Worm (Caenorhabditis elegans) whole organism, mixed stage, embryonic: ENCODE results near the gene lgc-48.

Source experiments
- bed-3 ChIP-seq: fragments of 200-800 bp; sonication (Bioruptor generic); optimal IDR thresholded peaks from 3 replicates; lab custom pipeline; 2018; ENCODE audit warnings: mild to moderate bottlenecking, missing genetic modification characterization, moderate library complexity, missing compliant biosample characterization
- ceh-39 ChIP-seq: fragments of 150-350 bp; optimal IDR thresholded peaks from 2 replicates; lab custom pipeline; 2014; ENCODE audit warnings: missing biosample characterization, missing genetic modification characterization
- ceh-43 ChIP-seq: fragments of 200-800 bp; sonication (Bioruptor generic); optimal IDR thresholded peaks from 2 replicates; lab custom pipeline; 2018; ENCODE audit warnings: mild to moderate bottlenecking, missing genetic modification characterization, moderate library complexity, missing compliant biosample characterization
- ceh-83 ChIP-seq: fragments of 200-800 bp; sonication (Bioruptor generic); optimal IDR thresholded peaks from 2 replicates; lab custom pipeline; 2018; ENCODE audit warnings: mild to moderate bottlenecking, missing genetic modification characterization, missing compliant biosample characterization
- ces-1 ChIP-seq: fragments of 150-350 bp; optimal IDR thresholded peaks from 2 replicates; lab custom pipeline; 2014; ENCODE audit warnings: missing biosample characterization, missing genetic modification reagents, missing genetic modification characterization
- cnd-1 ChIP-seq: fragments of 200-800 bp; sonication (Bioruptor generic); optimal IDR thresholded peaks from 2 replicates; lab custom pipeline; 2018; ENCODE audit warnings: mild to moderate bottlenecking, missing genetic modification characterization, missing compliant biosample characterization
- elt-1 ChIP-seq: sonication (generic microtip); optimal IDR thresholded peaks from 2 replicates; lab custom pipeline; 2017; ENCODE audit warnings: missing genetic modification characterization, mild to moderate bottlenecking, missing compliant biosample characterization, antibody characterized with exemption, moderate library complexity, borderline replicate concordance; ENCODE audit not compliant: insufficient read depth
- flh-1 ChIP-seq: fragments of 200-800 bp; sonication (Bioruptor generic); optimal IDR thresholded peaks from 2 replicates; lab custom pipeline; 2018; ENCODE audit warnings: mild to moderate bottlenecking, missing genetic modification characterization, moderate library complexity, missing compliant biosample characterization
- ham-2 ChIP-seq: fragments of 200-800 bp; sonication (Bioruptor generic); optimal IDR thresholded peaks from 2 replicates; lab custom pipeline; 2018; ENCODE audit warnings: mild to moderate bottlenecking, missing genetic modification characterization, missing compliant biosample characterization
- hlh-1 ChIP-seq: fragments of 150-350 bp; optimal IDR thresholded peaks from 2 replicates; lab custom pipeline; 2014; ENCODE audit warnings: missing biosample characterization, missing genetic modification reagents, missing genetic modification characterization
- lin-13 ChIP-seq: fragments of 150-350 bp; optimal IDR thresholded peaks from 2 replicates; lab custom pipeline; 2014; ENCODE audit warnings: missing biosample characterization, missing genetic modification characterization
- lin-32 ChIP-seq: fragments of 200-800 bp; sonication (Bioruptor generic); optimal IDR thresholded peaks from 2 replicates; lab custom pipeline; 2018; ENCODE audit warnings: mild to moderate bottlenecking, missing genetic modification characterization, missing compliant biosample characterization
- lsy-2 ChIP-seq: fragments of 150-350 bp; optimal IDR thresholded peaks from 2 replicates; lab custom pipeline; 2014; ENCODE audit warnings: missing biosample characterization, missing genetic modification characterization
- mab-5 ChIP-seq: fragments of 150-350 bp; optimal IDR thresholded peaks from 2 replicates; lab custom pipeline; 2014; ENCODE audit warnings: missing biosample characterization, missing genetic modification characterization
- mls-2 ChIP-seq: sonication (generic microtip); optimal IDR thresholded peaks from 2 replicates; lab custom pipeline; 2016; ENCODE audit warnings: mild to moderate bottlenecking, missing genetic modification characterization, moderate library complexity, missing compliant biosample characterization
- nhr-12 ChIP-seq: fragments of 150-350 bp; optimal IDR thresholded peaks from 2 replicates; lab custom pipeline; 2014; ENCODE audit warnings: missing biosample characterization, missing genetic modification characterization
- nhr-237 ChIP-seq: fragments of 150-350 bp; optimal IDR thresholded peaks from 2 replicates; lab custom pipeline; 2014; ENCODE audit warnings: missing biosample characterization, missing genetic modification characterization
- nhr-28 ChIP-seq: fragments of 150-350 bp; optimal IDR thresholded peaks from 2 replicates; lab custom pipeline; 2014; ENCODE audit warnings: missing biosample characterization, missing genetic modification characterization
- nhr-76 ChIP-seq: sonication (generic microtip); optimal IDR thresholded peaks from 2 replicates; lab custom pipeline; 2017; ENCODE audit warnings: missing biosample characterization, missing genetic modification characterization
- pha-4 ChIP-seq: fragments of 150-350 bp; optimal IDR thresholded peaks from 2 replicates; lab custom pipeline; 2018; ENCODE audit warnings: missing biosample characterization, missing genetic modification reagents, missing genetic modification characterization
- sem-2 ChIP-seq: fragments of 200-800 bp; sonication (Bioruptor generic); optimal IDR thresholded peaks from 2 replicates; lab custom pipeline; 2018; ENCODE audit warnings: mild to moderate bottlenecking, missing genetic modification characterization, missing compliant biosample characterization
- snpc-4 ChIP-seq: fragments of 150-350 bp; optimal IDR thresholded peaks from 2 replicates; lab custom pipeline; 2014; ENCODE audit warnings: missing biosample characterization, missing genetic modification characterization
- sptf-1 ChIP-seq: sonication (generic microtip); optimal IDR thresholded peaks from 2 replicates; lab custom pipeline; 2017; ENCODE audit warnings: mild to moderate bottlenecking, missing genetic modification characterization, moderate library complexity, missing compliant biosample characterization
- tbx-8 ChIP-seq: fragments of 200-800 bp; sonication (Bioruptor generic); optimal IDR thresholded peaks from 2 replicates; lab custom pipeline; 2018; ENCODE audit warnings: mild to moderate bottlenecking, missing genetic modification characterization, moderate library complexity, missing compliant biosample characterization
- unc-120 ChIP-seq: sonication (generic microtip); optimal IDR thresholded peaks from 2 replicates; lab custom pipeline; 2017; ENCODE audit warnings: missing genetic modification characterization, missing compliant biosample characterization; ENCODE audit not compliant: poor library complexity, severe bottlenecking
- unc-39 ChIP-seq: fragments of 150-350 bp; optimal IDR thresholded peaks from 2 replicates; lab custom pipeline; 2014; ENCODE audit warnings: missing biosample characterization, missing genetic modification characterization
- unc-62 ChIP-seq: fragments of 150-350 bp; optimal IDR thresholded peaks from 2 replicates; lab custom pipeline; 2014; ENCODE audit warnings: missing biosample characterization, missing genetic modification reagents, missing genetic modification characterization
- zip-8 ChIP-seq: fragments of 150-350 bp; optimal IDR thresholded peaks from 2 replicates; lab custom pipeline; 2014; ENCODE audit warnings: missing biosample characterization, missing genetic modification characterization
- ztf-11 ChIP-seq: fragments of 150-350 bp; optimal IDR thresholded peaks from 2 replicates; lab custom pipeline; 2014; ENCODE audit warnings: missing biosample characterization, missing genetic modification characterization

The lgc-48 gene

ce11 chrV:13300492-13300891 lies 39.5 kb upstream of the lgc-48 start:
- TF ChIP-seq mls-2 (tag; lab: Kevin White, UChicago) (no peak), ham-2 (GFP tag; lab: Kevin White, UChicago) (no peak), nhr-28 (tag; lab: Kevin White, UChicago) (no peak), unc-39 (tag; lab: Kevin White, UChicago) (no peak), sptf-1 (tag; lab: Kevin White, UChicago) (no peak), nhr-237 (tag; lab: Kevin White, UChicago) (no peak), lin-13 (no peak)

- TF ChIP-seq unc-62 (GFP tag; lab: Kevin White, UChicago) (no peak), pha-4 (tag; lab: Kevin White, UChicago) (no peak), zip-8 (tag; lab: Kevin White, UChicago) (no peak), ces-1 (GFP tag; lab: Kevin White, UChicago) (no peak), nhr-12 (tag; lab: Kevin White, UChicago) (no peak), lin-13 (no peak), ceh-43 (GFP tag; lab: Kevin White, UChicago) (no peak), nhr-76 (no peak), tbx-8 (no peak), nhr-28 (tag; lab: Kevin White, UChicago) (no peak), snpc-4 (tag; lab: Kevin White, UChicago) (no peak)
Measured at ce11 chrV:13301443-13301842, 38.6 kb upstream of the lgc-48 start, which contains the start of gene ceh-79. Gene ceh-79, plus strand, starts transcription at chrV:13301833.

ce11 chrV:13304663-13305188 lies 35.3 kb upstream of the lgc-48 start, which contains the start of gene C26E1.2:
Gene C26E1.2, plus strand, starts transcription at chrV:13305138.
- TF ChIP-seq pha-4 (tag; lab: Kevin White, UChicago), result no peak
- no peak for TF ChIP-seq bed-3 (GFP tag; lab: Kevin White, UChicago)
- no peak for TF ChIP-seq mls-2 (tag; lab: Kevin White, UChicago)
- TF ChIP-seq sem-2, result no peak
- no peak for TF ChIP-seq sptf-1 (tag; lab: Kevin White, UChicago)
- no peak for TF ChIP-seq ztf-11
- no peak for TF ChIP-seq nhr-12 (tag; lab: Kevin White, UChicago)

ce11 chrV:13308616-13309015 lies 31.4 kb upstream of the lgc-48 start, which contains the start of gene C50B6.1:
Gene C50B6.1, plus strand, starts transcription at chrV:13308916.
- TF ChIP-seq hlh-1 (tag; lab: Kevin White, UChicago), result no peak
- TF ChIP-seq ztf-11, result no peak
- no peak for TF ChIP-seq mab-5 (tag; lab: Kevin White, UChicago)
- no peak for TF ChIP-seq tbx-8
- no peak for TF ChIP-seq unc-120 (tag; lab: Kevin White, UChicago)
- no peak for TF ChIP-seq ceh-39
- no peak for TF ChIP-seq lin-32
- TF ChIP-seq sptf-1 (tag; lab: Kevin White, UChicago), result no peak
- TF ChIP-seq lsy-2, result no peak
- no peak for TF ChIP-seq elt-1 (tag; lab: Kevin White, UChicago)
- TF ChIP-seq nhr-76, result no peak
- TF ChIP-seq flh-1 (GFP tag; lab: Kevin White, UChicago), result no peak
- no peak for TF ChIP-seq nhr-237 (tag; lab: Kevin White, UChicago)
- TF ChIP-seq sem-2, result no peak
- TF ChIP-seq bed-3 (GFP tag; lab: Kevin White, UChicago), result no peak
- TF ChIP-seq cnd-1 (tag; lab: Kevin White, UChicago), result no peak
- TF ChIP-seq ceh-43 (GFP tag; lab: Kevin White, UChicago), result no peak
- no peak for TF ChIP-seq mls-2 (tag; lab: Kevin White, UChicago)
- no peak for TF ChIP-seq ceh-83 (GFP tag; lab: Kevin White, UChicago)

ce11 chrV:13309806-13310205 lies 30.2 kb upstream of the lgc-48 start:
- TF ChIP-seq elt-1 (tag; lab: Kevin White, UChicago), result no peak
- TF ChIP-seq sptf-1 (tag; lab: Kevin White, UChicago), result no peak
- TF ChIP-seq unc-62 (GFP tag; lab: Kevin White, UChicago), result no peak
- TF ChIP-seq ceh-83 (GFP tag; lab: Kevin White, UChicago), result no peak
- TF ChIP-seq nhr-237 (tag; lab: Kevin White, UChicago), result no peak
- TF ChIP-seq lsy-2, result no peak
- no peak for TF ChIP-seq cnd-1 (tag; lab: Kevin White, UChicago)
- TF ChIP-seq flh-1 (GFP tag; lab: Kevin White, UChicago), result no peak
- TF ChIP-seq nhr-76, result no peak
- TF ChIP-seq pha-4 (tag; lab: Kevin White, UChicago), result no peak
- no peak for TF ChIP-seq mls-2 (tag; lab: Kevin White, UChicago)
- TF ChIP-seq unc-120 (tag; lab: Kevin White, UChicago), result no peak
